Fruit fly (Drosophila melanogaster) whole organism, pupa: ENCODE data around the gene CG5191.
A peak's percentile ranks its signal among the peaks of the same experiment; 100 is the strongest.

ENCODE experiments used
- CG10348 ChIP-seq: fragments of 200-800 bp; sonication (Bioruptor generic); IDR thresholded peaks from 2 replicates; pipeline ENCODE4 v1.3.6; 2022; ENCODE audit warnings: missing biosample characterization, missing genetic modification characterization
- CG12605 ChIP-seq: fragments of 200-800 bp; sonication (Bioruptor generic); IDR thresholded peaks from 2 replicates; pipeline ENCODE4 v1.3.6; 2022; ENCODE audit warnings: missing biosample characterization, missing genetic modification characterization
- CG13204 ChIP-seq: fragments of 200-800 bp; sonication (Bioruptor generic); optimal IDR thresholded peaks from 2 replicates; lab custom pipeline; 2018; ENCODE audit warnings: missing biosample characterization, mild to moderate bottlenecking, missing genetic modification characterization, moderate library complexity
- CG14655 ChIP-seq: fragments of 200-800 bp; sonication (Bioruptor generic); optimal IDR thresholded peaks from 3 replicates; lab custom pipeline; 2017; ENCODE audit warnings: mild to moderate bottlenecking, missing biosample characterization, missing genetic modification reagents, missing genetic modification characterization
- CG15710 ChIP-seq: fragments of 200-800 bp; sonication (Bioruptor generic); optimal IDR thresholded peaks from 2 replicates; lab custom pipeline; 2018; ENCODE audit warnings: missing biosample characterization, mild to moderate bottlenecking, missing genetic modification characterization, moderate library complexity
- CG17806 ChIP-seq: fragments of 200-800 bp; sonication (Bioruptor generic); optimal IDR thresholded peaks from 2 replicates; lab custom pipeline; 2018; ENCODE audit warnings: missing biosample characterization, mild to moderate bottlenecking, missing genetic modification characterization, moderate library complexity
- CG32121 ChIP-seq: fragments of 200-800 bp; sonication (Bioruptor generic); IDR thresholded peaks from 2 replicates; pipeline ENCODE4 v1.3.6; 2022; ENCODE audit warnings: missing biosample characterization, missing genetic modification characterization
- CG34367 ChIP-seq: fragments of 200-800 bp; sonication (Bioruptor generic); optimal IDR thresholded peaks from 2 replicates; lab custom pipeline; 2018; ENCODE audit warnings: missing biosample characterization, mild to moderate bottlenecking, missing genetic modification characterization
- CG4496 ChIP-seq: fragments of 200-800 bp; sonication (Bioruptor generic); IDR thresholded peaks from 3 replicates; pipeline ENCODE4 v1.3.6; 2022; ENCODE audit warnings: missing biosample characterization, missing genetic modification characterization
- CG8159 ChIP-seq: fragments of 200-800 bp; sonication (Bioruptor generic); optimal IDR thresholded peaks from 3 replicates; lab custom pipeline; 2018; ENCODE audit warnings: missing biosample characterization, mild to moderate bottlenecking, missing genetic modification characterization, moderate library complexity
- CG8301 ChIP-seq: fragments of 200-800 bp; sonication (Bioruptor generic); optimal IDR thresholded peaks from 2 replicates; lab custom pipeline; 2018; ENCODE audit warnings: missing biosample characterization, mild to moderate bottlenecking, missing genetic modification characterization
- CG9948 ChIP-seq: fragments of 200-800 bp; sonication (Bioruptor generic); optimal IDR thresholded peaks from 2 replicates; lab custom pipeline; 2018; ENCODE audit warnings: missing biosample characterization, mild to moderate bottlenecking, missing genetic modification characterization, moderate library complexity
- D1 ChIP-seq: fragments of 200-800 bp; sonication (Bioruptor generic); optimal IDR thresholded peaks from 2 replicates; lab custom pipeline; 2018; ENCODE audit warnings: missing biosample characterization, mild to moderate bottlenecking, missing genetic modification characterization, moderate library complexity
- EcR ChIP-seq: fragments of 200-800 bp; sonication (Bioruptor generic); optimal IDR thresholded peaks from 3 replicates; lab custom pipeline; 2019; ENCODE audit warnings: missing biosample characterization, missing genetic modification characterization, mild to moderate bottlenecking, moderate library complexity, missing genetic modification reagents
- Ets98B ChIP-seq: fragments of 200-800 bp; sonication (Bioruptor generic); IDR thresholded peaks from 2 replicates; pipeline ENCODE4 v1.3.6; 2022; ENCODE audit warnings: missing biosample characterization, missing genetic modification characterization
- Pif1A ChIP-seq: fragments of 200-800 bp; sonication (Bioruptor generic); optimal IDR thresholded peaks from 3 replicates; lab custom pipeline; 2016; ENCODE audit warnings: missing biosample characterization, missing genetic modification characterization
- Pif1B ChIP-seq: fragments of 200-800 bp; sonication (Bioruptor generic); optimal IDR thresholded peaks from 3 replicates; lab custom pipeline; 2016; ENCODE audit warnings: missing biosample characterization, missing genetic modification characterization
- Snoo ChIP-seq: fragments of 200-800 bp; sonication (Bioruptor generic); optimal IDR thresholded peaks from 3 replicates; lab custom pipeline; 2017; ENCODE audit warnings: missing biosample characterization, mild to moderate bottlenecking, missing genetic modification characterization, inconsistent platforms
- fd96Ca ChIP-seq: fragments of 200-800 bp; sonication (Bioruptor generic); IDR thresholded peaks from 3 replicates; pipeline ENCODE4 v1.3.6; 2022; ENCODE audit warnings: missing biosample characterization, missing genetic modification characterization
- gl ChIP-seq: fragments of 200-800 bp; sonication (Bioruptor generic); optimal IDR thresholded peaks from 2 replicates; lab custom pipeline; 2018; ENCODE audit warnings: missing biosample characterization, mild to moderate bottlenecking, missing genetic modification characterization
- rn ChIP-seq: fragments of 200-800 bp; sonication (Bioruptor generic); IDR thresholded peaks from 2 replicates; pipeline ENCODE4 v1.3.6; 2022; ENCODE audit warnings: missing biosample characterization, missing genetic modification characterization

Gene CG5191

DNA sequence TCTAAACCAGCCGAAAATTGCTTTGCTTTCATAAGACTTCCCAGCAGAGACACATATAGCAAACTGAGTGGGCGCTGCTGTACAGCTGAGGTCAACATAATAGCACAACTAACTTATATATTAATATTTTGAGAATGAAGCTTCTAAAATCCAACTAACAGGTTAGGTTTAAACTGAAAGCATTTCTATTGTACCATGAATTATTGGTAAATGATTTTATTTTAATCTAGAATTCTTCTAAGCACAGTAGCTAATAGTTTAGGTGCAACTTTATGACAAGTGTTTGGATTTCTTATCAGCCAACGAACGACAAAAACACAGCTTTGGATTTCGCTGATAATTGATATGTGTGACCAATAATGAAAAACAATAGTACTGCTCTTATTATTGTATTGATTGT lies 5.6 kb upstream of the CG5191 start:
- TF ChIP-seq CG8301 = peak; percentile 22
- no peak for TF ChIP-seq CG13204 (GFP tag; lab: Kevin White, UChicago)
- TF ChIP-seq Pif1A = peak; percentile 27
- TF ChIP-seq Pif1B (GFP tag; lab: Kevin White, UChicago) = peak; percentile 4
- peak; percentile 25 for TF ChIP-seq CG14655
- TF ChIP-seq EcR (GFP tag; lab: Kevin White, UChicago) = no peak
- no peak for TF ChIP-seq CG12605
- TF ChIP-seq Ets98B (GFP tag; lab: Robert Waterston, UW) = no peak
- 0 out of 2 replicates have a peak, but pooled peaks have one; percentile 31 for TF ChIP-seq CG32121 (GFP tag; lab: Robert Waterston, UW)

DNA sequence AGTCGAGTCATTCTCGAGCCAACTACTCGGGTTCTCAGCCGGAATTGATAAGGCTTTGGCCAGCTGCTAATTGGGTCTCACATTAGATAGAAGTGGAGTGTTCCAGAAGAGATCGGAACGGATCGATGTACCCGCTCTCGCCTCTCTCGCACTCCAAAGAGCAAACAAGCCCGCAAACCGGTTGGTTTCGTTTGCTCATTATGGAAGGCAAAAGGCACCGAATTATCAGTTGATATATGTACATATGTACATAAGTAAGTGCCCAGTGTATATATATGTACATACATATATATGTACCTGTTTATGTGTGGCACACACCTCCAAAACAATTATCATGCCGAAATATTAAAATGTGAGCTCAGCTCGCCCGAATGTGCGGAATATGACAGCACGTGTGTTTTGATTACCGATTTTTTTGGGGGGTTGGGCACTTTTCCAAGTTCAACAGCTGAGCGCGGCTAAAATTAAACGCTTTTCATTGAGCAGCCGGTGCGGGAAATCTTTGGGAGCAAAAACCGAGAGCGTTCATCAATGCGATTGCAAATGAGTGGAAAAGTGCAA lies 4.9 kb upstream of the CG5191 start:
- no peak for TF ChIP-seq CG34367 (tag; lab: Kevin White, UChicago)
- TF ChIP-seq EcR (GFP tag; lab: Kevin White, UChicago) = no peak

DNA sequence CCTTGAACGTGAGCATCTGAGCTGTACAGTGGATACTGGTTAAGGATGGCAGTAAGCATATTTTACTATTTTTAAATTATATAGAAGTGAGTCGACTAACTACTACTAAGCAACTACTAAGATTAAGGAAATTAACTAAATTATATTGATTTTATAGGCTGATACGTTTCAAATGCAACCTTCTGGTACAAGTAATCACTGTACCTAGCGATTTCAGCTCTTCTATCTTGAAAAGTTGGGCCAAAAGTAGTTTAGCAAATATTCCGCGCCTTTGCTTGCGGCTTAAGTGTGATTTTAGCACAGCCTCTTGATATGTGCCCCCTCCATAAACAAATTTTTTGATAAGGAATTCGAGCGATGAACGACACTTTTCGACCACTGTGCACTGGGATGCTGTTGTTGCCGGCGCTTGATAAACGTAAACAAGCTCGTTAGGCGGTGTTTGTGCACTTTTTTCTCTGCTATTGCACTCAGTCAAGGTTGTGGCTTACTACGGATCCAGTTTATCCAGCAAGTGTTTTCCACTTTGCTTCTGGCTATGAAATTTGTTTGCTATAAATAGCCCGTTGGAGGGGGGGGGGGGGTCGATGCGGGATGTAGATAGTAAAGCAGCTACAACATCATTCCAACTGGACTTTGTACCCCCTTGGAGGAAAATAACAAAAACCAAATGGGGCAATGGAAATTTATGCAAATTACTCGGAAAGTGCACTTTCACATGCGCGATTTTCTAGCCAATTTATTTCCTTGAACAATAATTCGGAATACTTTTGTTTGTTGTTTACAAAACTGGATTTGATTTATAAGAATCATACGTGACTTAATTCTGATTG lies 4.2 kb upstream of the CG5191 start:
- peak; percentile 86 for TF ChIP-seq CG13204 (GFP tag; lab: Kevin White, UChicago)
- TF ChIP-seq CG9948 (tag; lab: Kevin White, UChicago) = peak; percentile 62
- peak; percentile 67 for TF ChIP-seq CG8301
- peak; percentile 67 for TF ChIP-seq CG32121 (GFP tag; lab: Robert Waterston, UW)
- TF ChIP-seq Pif1B (GFP tag; lab: Kevin White, UChicago) = peak; percentile 9
- TF ChIP-seq CG4496 (GFP tag; lab: Robert Waterston, UW) = peak; percentile 82
- no peak for TF ChIP-seq D1
- peak; percentile 81 for TF ChIP-seq Ets98B (GFP tag; lab: Robert Waterston, UW)
- no peak for TF ChIP-seq rn (GFP tag; lab: Robert Waterston, UW)
- TF ChIP-seq CG17806 (tag; lab: Kevin White, UChicago) = peak; percentile 65
- TF ChIP-seq gl = peak; percentile 91
- peak; percentile 46 for TF ChIP-seq EcR (GFP tag; lab: Kevin White, UChicago)
- peak; percentile 42 for TF ChIP-seq CG34367 (tag; lab: Kevin White, UChicago)
- peak; percentile 54 for TF ChIP-seq CG10348 (GFP tag; lab: Robert Waterston, UW)
- peak; percentile 71 for TF ChIP-seq CG12605
- peak; percentile 60 for TF ChIP-seq Pif1A
- peak; percentile 70 for TF ChIP-seq fd96Ca (GFP tag; lab: Robert Waterston, UW)
- peak; percentile 67 for TF ChIP-seq CG15710 (tag; lab: Kevin White, UChicago)
- peak; percentile 47 for TF ChIP-seq Snoo
- TF ChIP-seq CG14655 = peak; percentile 78
- TF ChIP-seq CG8159 (tag; lab: Kevin White, UChicago) = peak; percentile 70

DNA sequence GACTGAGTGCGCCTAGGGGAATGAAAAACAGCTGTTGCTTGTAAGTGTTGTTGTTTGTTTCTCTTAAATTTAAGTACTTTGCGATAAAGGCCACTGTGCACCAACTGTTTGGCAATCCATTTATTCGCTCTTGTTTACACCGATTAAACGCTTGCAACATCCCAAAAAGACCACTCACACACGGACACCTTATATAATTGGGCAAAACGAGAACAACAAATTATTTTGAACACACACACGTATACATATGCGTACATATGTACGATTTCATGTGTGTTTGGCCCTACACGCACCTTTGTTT lies 3.6 kb upstream of the CG5191 start:
- TF ChIP-seq CG4496 (GFP tag; lab: Robert Waterston, UW) = no peak
- no peak for TF ChIP-seq CG12605
- TF ChIP-seq CG17806 (tag; lab: Kevin White, UChicago) = no peak
- no peak for TF ChIP-seq CG8301
- TF ChIP-seq, all 21 proteins: peak for 0

DNA sequence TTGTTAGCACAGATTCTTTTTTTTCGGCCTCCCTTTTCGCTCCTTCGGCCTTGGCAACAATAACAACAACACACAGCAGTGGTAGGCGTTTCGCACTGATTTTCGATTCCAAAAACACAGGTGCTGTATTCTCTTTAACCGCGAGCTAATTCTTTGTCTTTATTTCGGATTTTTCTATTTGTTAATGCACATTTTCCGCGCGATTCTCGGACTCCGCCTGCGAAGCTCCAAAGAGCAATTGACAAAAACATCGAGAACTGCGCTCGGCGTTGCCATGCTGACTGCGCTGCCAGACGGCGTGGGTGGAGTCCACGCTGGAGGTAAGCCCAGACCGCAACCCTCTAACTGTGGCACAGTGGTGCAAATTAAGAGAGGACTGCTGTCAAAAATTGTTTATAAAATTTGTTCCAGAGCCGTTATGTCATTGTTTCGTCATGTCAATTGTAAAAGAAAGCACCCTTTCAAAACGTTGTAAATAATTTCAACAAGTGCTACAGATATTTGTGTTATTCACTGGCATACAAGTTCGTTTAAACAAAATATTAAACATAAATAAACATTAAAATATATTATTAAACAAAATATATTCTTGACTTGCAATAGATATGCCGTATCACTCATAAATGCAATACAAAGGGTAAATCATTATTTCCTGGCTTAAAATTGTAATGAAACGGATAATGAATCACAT lies 3.1 kb upstream of the CG5191 start, which contains the start of the genes DPCoAC and CG5180:
TSS of gene DPCoAC (minus strand) at position 253 of the 691 bp plus-strand sequence.
TSS of gene CG5180 (plus strand) at position 516 of the 691 bp plus-strand sequence.
- TF ChIP-seq CG9948 (tag; lab: Kevin White, UChicago) (no peak), Ets98B (GFP tag; lab: Robert Waterston, UW) (peak; percentile 41), Pif1A (no peak), CG34367 (tag; lab: Kevin White, UChicago) (peak; percentile 10), rn (GFP tag; lab: Robert Waterston, UW) (peak; percentile 33; the same call in 1 of the 2 replicates), gl (peak; percentile 14), CG4496 (GFP tag; lab: Robert Waterston, UW) (peak; percentile 84), Pif1B (GFP tag; lab: Kevin White, UChicago) (peak; percentile 31), CG13204 (GFP tag; lab: Kevin White, UChicago) (no peak), D1 (no peak), CG14655 (peak; percentile 63), CG32121 (GFP tag; lab: Robert Waterston, UW) (peak; percentile 67), CG12605 (peak; percentile 47; the same call in 1 of the 2 replicates), fd96Ca (GFP tag; lab: Robert Waterston, UW) (peak; percentile 71), CG17806 (tag; lab: Kevin White, UChicago) (peak; percentile 19), CG15710 (tag; lab: Kevin White, UChicago) (peak; percentile 52), CG8159 (tag; lab: Kevin White, UChicago) (peak; percentile 47), EcR (GFP tag; lab: Kevin White, UChicago) (peak; percentile 18), Snoo (peak; percentile 53), CG8301 (peak; percentile 48), CG10348 (GFP tag; lab: Robert Waterston, UW) (no peak)
